Worm (Caenorhabditis elegans) whole organism, L1 larva: ENCODE data around the gene F18E3.12.
A peak's percentile ranks its signal among the peaks of the same experiment; 100 is the strongest.

Experiments used
- ama-1 ChIP-seq: fragments of 150-350 bp; optimal IDR thresholded peaks from 2 replicates; lab custom pipeline; 2014
- ceh-63 ChIP-seq: fragments of 200-800 bp; sonication (Bioruptor generic); optimal IDR thresholded peaks from 2 replicates; lab custom pipeline; 2018; ENCODE audit warnings: mild to moderate bottlenecking, missing genetic modification characterization, missing compliant biosample characterization
- ceh-82 ChIP-seq, 3 experiments: fragments of 150-350 bp in 1 of 3; sonication (generic microtip) in 2 of 3; optimal IDR thresholded peaks; 2 replicates each; lab custom pipeline; 2014 to 2017; ENCODE audit warnings: missing biosample characterization in 3 of 3, missing genetic modification characterization in 3 of 3
- ceh-88 ChIP-seq: fragments of 200-800 bp; sonication (Bioruptor generic); IDR thresholded peaks from 2 replicates; pipeline ENCODE4 v1.3.6; 2022; ENCODE audit warnings: missing genetic modification characterization, missing compliant biosample characterization
- dpl-1 ChIP-seq, 3 experiments: fragments of 150-350 bp in 2 of 3; sonication (generic microtip) in 1 of 3; optimal IDR thresholded peaks; 2 replicates each; lab custom pipeline; 2014 to 2017; ENCODE audit warnings: missing biosample characterization in 3 of 3, missing genetic modification characterization in 3 of 3, missing genetic modification reagents in 3 of 3
- dsc-1 ChIP-seq: sonication (generic microtip); optimal IDR thresholded peaks from 2 replicates; lab custom pipeline; 2016; ENCODE audit warnings: mild to moderate bottlenecking, missing genetic modification characterization, missing compliant biosample characterization
- efl-1 ChIP-seq, 4 experiments: fragments of 150-350 bp; optimal IDR thresholded peaks in 3 of 4; peaks in 1 of 4; 1 replicate in 1 of 4; 2 replicates in 3 of 4; lab custom pipeline; 2014; ENCODE audit warnings: missing biosample characterization in 2 of 4, missing genetic modification characterization in 2 of 4, missing genetic modification reagents in 2 of 4
- elt-2 ChIP-seq: sonication (generic microtip); optimal IDR thresholded peaks from 2 replicates; lab custom pipeline; 2016; ENCODE audit warnings: missing genetic modification characterization, mild to moderate bottlenecking, inconsistent platforms, missing compliant biosample characterization, missing genetic modification reagents
- elt-3 ChIP-seq, 6 experiments: fragments of 150-350 bp in 1 of 6; sonication (generic microtip); optimal IDR thresholded peaks; 2 replicates each; lab custom pipeline; 2017 to 2018; ENCODE audit warnings: missing biosample characterization in 6 of 6, missing genetic modification characterization in 6 of 6, inconsistent platforms in 1 of 6
- fkh-10 ChIP-seq: sonication (generic microtip); optimal IDR thresholded peaks from 2 replicates; lab custom pipeline; 2017; ENCODE audit warnings: missing biosample characterization, missing genetic modification reagents, missing genetic modification characterization
- fkh-8 ChIP-seq: sonication (generic microtip); optimal IDR thresholded peaks from 2 replicates; lab custom pipeline; 2016; ENCODE audit warnings: mild to moderate bottlenecking, missing genetic modification characterization, missing compliant biosample characterization
- grh-1 ChIP-seq: fragments of 200-800 bp; sonication (Bioruptor generic); IDR thresholded peaks from 2 replicates; pipeline ENCODE4 v1.3.6; 2022; ENCODE audit warnings: missing genetic modification reagents, missing genetic modification characterization, missing compliant biosample characterization
- hpl-2 ChIP-seq: fragments of 150-350 bp; optimal IDR thresholded peaks from 2 replicates; lab custom pipeline; 2014; ENCODE audit warnings: missing biosample characterization, missing genetic modification reagents, missing genetic modification characterization
- isw-1 ChIP-seq: fragments of 200-800 bp; sonication (Bioruptor generic); IDR thresholded peaks from 2 replicates; pipeline ENCODE4 v1.3.6; 2022; ENCODE audit warnings: missing genetic modification characterization, missing compliant biosample characterization
- lin-13 ChIP-seq: fragments of 150-350 bp; optimal IDR thresholded peaks from 2 replicates; lab custom pipeline; 2014; ENCODE audit warnings: missing biosample characterization, missing genetic modification reagents, missing genetic modification characterization
- lin-39 ChIP-seq: fragments of 150-350 bp; optimal IDR thresholded peaks from 2 replicates; lab custom pipeline; 2014; ENCODE audit warnings: missing biosample characterization, missing genetic modification reagents, missing genetic modification characterization
- lir-3 ChIP-seq: sonication (generic microtip); optimal IDR thresholded peaks from 2 replicates; lab custom pipeline; 2016; ENCODE audit warnings: mild to moderate bottlenecking, missing genetic modification characterization, moderate library complexity, missing compliant biosample characterization; ENCODE audit not compliant: poor library complexity
- mef-2 ChIP-seq: fragments of 150-350 bp; optimal IDR thresholded peaks from 2 replicates; lab custom pipeline; 2014; ENCODE audit warnings: missing biosample characterization, missing genetic modification characterization
- nhr-11 ChIP-seq: fragments of 150-350 bp; optimal IDR thresholded peaks from 2 replicates; lab custom pipeline; 2014; ENCODE audit warnings: missing biosample characterization, missing genetic modification characterization
- nhr-19 ChIP-seq: fragments of 200-800 bp; sonication (Bioruptor generic); conservative IDR thresholded peaks from 2 replicates; pipeline ENCODE4 v1.3.6; 2022; ENCODE audit warnings: missing genetic modification characterization, missing compliant biosample characterization
- nhr-20 ChIP-seq: sonication (generic microtip); optimal IDR thresholded peaks from 2 replicates; lab custom pipeline; 2016; ENCODE audit warnings: mild to moderate bottlenecking, missing genetic modification characterization, missing compliant biosample characterization
- nhr-237 ChIP-seq: fragments of 150-350 bp; optimal IDR thresholded peaks from 2 replicates; lab custom pipeline; 2014; ENCODE audit warnings: missing biosample characterization, missing genetic modification characterization
- nhr-77 ChIP-seq: fragments of 150-350 bp; optimal IDR thresholded peaks from 2 replicates; lab custom pipeline; 2014; ENCODE audit warnings: missing biosample characterization, missing genetic modification characterization
- nhr-85 ChIP-seq: sonication (generic microtip); peaks from one replicate; lab custom pipeline; 2016; ENCODE audit warnings: missing genetic modification characterization, inconsistent platforms, missing compliant biosample characterization
- nhr-90 ChIP-seq: sonication (generic microtip); optimal IDR thresholded peaks from 2 replicates; lab custom pipeline; 2016; ENCODE audit warnings: mild to moderate bottlenecking, missing genetic modification characterization, missing compliant biosample characterization; ENCODE audit not compliant: poor library complexity
- pag-3 ChIP-seq: sonication (generic microtip); optimal IDR thresholded peaks from 2 replicates; lab custom pipeline; 2017; ENCODE audit warnings: missing genetic modification characterization, mild to moderate bottlenecking, missing compliant biosample characterization, antibody characterized with exemption, borderline replicate concordance; ENCODE audit not compliant: insufficient read depth
- snu-23 ChIP-seq: sonication (generic microtip); optimal IDR thresholded peaks from 2 replicates; lab custom pipeline; 2016; ENCODE audit warnings: missing genetic modification characterization, missing compliant biosample characterization
- sox-4 ChIP-seq: sonication (generic microtip); optimal IDR thresholded peaks from 2 replicates; lab custom pipeline; 2016; ENCODE audit warnings: missing genetic modification characterization, missing compliant biosample characterization
- sptf-1 ChIP-seq: fragments of 150-350 bp; optimal IDR thresholded peaks from 2 replicates; lab custom pipeline; 2014; ENCODE audit warnings: missing biosample characterization, missing genetic modification characterization
- tbx-2 ChIP-seq: sonication (generic microtip); optimal IDR thresholded peaks from 2 replicates; lab custom pipeline; 2016; ENCODE audit warnings: missing genetic modification characterization, missing compliant biosample characterization
- tlp-1 ChIP-seq: fragments of 150-350 bp; optimal IDR thresholded peaks from 2 replicates; lab custom pipeline; 2014; ENCODE audit warnings: missing biosample characterization, missing genetic modification characterization
- unc-62 ChIP-seq: fragments of 150-350 bp; optimal IDR thresholded peaks from 2 replicates; lab custom pipeline; 2014; ENCODE audit warnings: missing biosample characterization, missing genetic modification reagents, missing genetic modification characterization
- unc-86 ChIP-seq: sonication (generic microtip); optimal IDR thresholded peaks from 2 replicates; lab custom pipeline; 2016; ENCODE audit warnings: missing genetic modification characterization, missing compliant biosample characterization
- unc-98 ChIP-seq: fragments of 200-800 bp; sonication (Bioruptor generic); IDR thresholded peaks from 2 replicates; pipeline ENCODE4 v1.3.6; 2022; ENCODE audit warnings: missing genetic modification characterization, missing compliant biosample characterization
- vab-15 ChIP-seq: sonication (generic microtip); optimal IDR thresholded peaks from 2 replicates; lab custom pipeline; 2017; ENCODE audit warnings: missing genotype, mild to moderate bottlenecking, missing genetic modification characterization, missing compliant biosample characterization
- xbp-1 ChIP-seq: sonication (generic microtip); optimal IDR thresholded peaks from 2 replicates; lab custom pipeline; 2016; ENCODE audit warnings: missing genetic modification characterization, missing compliant biosample characterization
- ztf-4 ChIP-seq: fragments of 150-350 bp; optimal IDR thresholded peaks from 2 replicates; lab custom pipeline; 2014; ENCODE audit warnings: missing biosample characterization, missing genetic modification characterization

F18E3.12 gene

ce11 chrV:7426594-7426993, 11.8 kb downstream of the F18E3.12 start, which contains the start of gene srw-68:
Gene srw-68 (minus strand): TSS chrV:7426694.
- TF ChIP-seq nhr-77 (tag; lab: Kevin White, UChicago), result no peak
- no peak for TF ChIP-seq nhr-237 (tag; lab: Kevin White, UChicago)
- no peak for TF ChIP-seq lin-39 (tag; lab: Kevin White, UChicago)
- no peak for TF ChIP-seq ztf-4 (tag; lab: Kevin White, UChicago)
- no peak for TF ChIP-seq lir-3 (tag; lab: Kevin White, UChicago)
- no peak for TF ChIP-seq unc-86 (tag; lab: Kevin White, UChicago)
- no peak for TF ChIP-seq unc-62 (GFP tag; lab: Kevin White, UChicago)
- TF ChIP-seq mef-2 (tag; lab: Kevin White, UChicago), result no peak
- no peak for TF ChIP-seq fkh-10 (GFP tag; lab: Kevin White, UChicago)
- TF ChIP-seq tbx-2, result no peak
- no peak for TF ChIP-seq dpl-1 (GFP tag; optimal IDR thresholded peaks at IDR 0.05; lab: Kevin White, UChicago)
- TF ChIP-seq hpl-2 (GFP tag; lab: Kevin White, UChicago), result no peak

- no peak for TF ChIP-seq sptf-1 (tag; lab: Kevin White, UChicago)
- no peak for TF ChIP-seq tlp-1 (tag; lab: Kevin White, UChicago)
- no peak for TF ChIP-seq ceh-63 (GFP tag; lab: Kevin White, UChicago)
- no peak for TF ChIP-seq grh-1 (GFP tag; lab: Robert Waterston, UW)
- no peak for TF ChIP-seq ceh-82 (tag; optimal IDR thresholded peaks at IDR 0.05; lab: Kevin White, UChicago)
- TF ChIP-seq sox-4, result no peak
- no peak for TF ChIP-seq pag-3
- no peak for TF ChIP-seq isw-1 (GFP tag; lab: Robert Waterston, UW)
- no peak for TF ChIP-seq dsc-1 (tag; lab: Kevin White, UChicago)
- no peak for TF ChIP-seq xbp-1 (tag; lab: Kevin White, UChicago)
Measured at ce11 chrV:7428880-7429279, 14.1 kb downstream of the F18E3.12 start, which contains the start of gene srw-69. Gene srw-69 (minus strand): TSS chrV:7428980.

- TF ChIP-seq nhr-11 (tag; lab: Kevin White, UChicago) (peak; percentile 30), fkh-8 (tag; lab: Kevin White, UChicago) (peak; percentile 33), lin-13 (GFP tag; lab: Kevin White, UChicago) (no peak)
Measured at ce11 chrV:7431016-7431415, 16.2 kb downstream of the F18E3.12 start, which contains the start of gene srw-71. Gene srw-71 (minus strand): TSS chrV:7431116.

- TF ChIP-seq ama-1, result peak; percentile 52
- no peak for TF ChIP-seq nhr-11 (tag; lab: Kevin White, UChicago)
- peak; percentile 5 for TF ChIP-seq elt-2
- TF ChIP-seq efl-1 (optimal IDR thresholded peaks at IDR 0.05; lab: Kevin White, UChicago), result no peak
- TF ChIP-seq efl-1 (GFP tag; optimal IDR thresholded peaks at IDR 0.05 in 1 of 2; lab: Kevin White, UChicago), result peak in 1 of 2 experiments; percentile 80
- TF ChIP-seq nhr-20 (tag; lab: Kevin White, UChicago), result peak; percentile 6
- TF ChIP-seq nhr-85 (tag; lab: Kevin White, UChicago), result peak; percentile 53
- no peak for TF ChIP-seq unc-98 (GFP tag; lab: Robert Waterston, UW)
- no peak for TF ChIP-seq vab-15 (tag; lab: Kevin White, UChicago)
- TF ChIP-seq elt-3 (tag; optimal IDR thresholded peaks at IDR 0.05; lab: Kevin White, UChicago), result peak in 1 of 6 experiments; percentile 35
- TF ChIP-seq sptf-1 (tag; lab: Kevin White, UChicago), result no peak
- TF ChIP-seq nhr-19 (GFP tag; lab: Robert Waterston, UW), result no peak
- TF ChIP-seq ceh-88, result 0 out of 2 replicates have a peak, but pooled peaks have one; percentile 10
- peak; percentile 24 for TF ChIP-seq nhr-90 (tag; lab: Kevin White, UChicago)
- peak; percentile 21 for TF ChIP-seq lir-3 (tag; lab: Kevin White, UChicago)
- peak; percentile 44 for TF ChIP-seq snu-23 (GFP tag; lab: Kevin White, UChicago)
Measured at ce11 chrV:7432441-7433146, 17.8 kb downstream of the F18E3.12 start.
